Fruit fly (Drosophila melanogaster) whole organism, embryonic: ENCODE measurements around the gene CG31183.

Source experiments
- Adf1 ChIP-seq: fragments of 200-800 bp; sonication (Bioruptor generic); IDR thresholded peaks from 2 replicates; pipeline ENCODE4 v1.3.6; 2022; ENCODE audit warnings: missing biosample characterization, missing genetic modification characterization
- CG10543 ChIP-seq: fragments of 200-800 bp; sonication (Bioruptor generic); optimal IDR thresholded peaks from 3 replicates; lab custom pipeline; 2017; ENCODE audit warnings: missing biosample characterization, mild to moderate bottlenecking, missing genetic modification characterization, moderate library complexity
- CG10979 ChIP-seq: fragments of 200-800 bp; sonication (Bioruptor generic); optimal IDR thresholded peaks from 2 replicates; lab custom pipeline; 2018; ENCODE audit warnings: missing biosample characterization, mild to moderate bottlenecking, missing genetic modification characterization, moderate library complexity
- CG14860 ChIP-seq: fragments of 200-800 bp; sonication (Bioruptor generic); IDR thresholded peaks from 3 replicates; pipeline ENCODE4 v1.3.6; 2022; ENCODE audit warnings: missing biosample characterization, missing genetic modification characterization; ENCODE audit not compliant: partially characterized antibody
- CG14965 ChIP-seq: fragments of 200-800 bp; sonication (Bioruptor generic); optimal IDR thresholded peaks from 2 replicates; lab custom pipeline; 2016; ENCODE audit warnings: missing biosample characterization, missing genetic modification characterization, borderline replicate concordance
- CG15269 ChIP-seq: fragments of 200-800 bp; sonication (Bioruptor generic); optimal IDR thresholded peaks from 2 replicates; lab custom pipeline; 2018; ENCODE audit warnings: missing biosample characterization, mild to moderate bottlenecking, missing genetic modification characterization, moderate library complexity
- CG1647 ChIP-seq: fragments of 200-800 bp; sonication (Bioruptor generic); optimal IDR thresholded peaks from 3 replicates; lab custom pipeline; 2016; ENCODE audit warnings: missing biosample characterization, missing genetic modification characterization
- CG16863 ChIP-seq: fragments of 200-800 bp; sonication (Bioruptor generic); optimal IDR thresholded peaks from 3 replicates; lab custom pipeline; 2016; ENCODE audit warnings: missing biosample characterization, missing genetic modification characterization
- CG18599 ChIP-seq: fragments of 200-800 bp; sonication (Bioruptor generic); optimal IDR thresholded peaks from 3 replicates; lab custom pipeline; 2017; ENCODE audit warnings: missing biosample characterization, missing genetic modification characterization, mild to moderate bottlenecking, moderate library complexity, missing genetic modification reagents
- CG2116 ChIP-seq: fragments of 200-800 bp; sonication (Bioruptor generic); optimal IDR thresholded peaks from 3 replicates; lab custom pipeline; 2018; ENCODE audit warnings: missing biosample characterization, mild to moderate bottlenecking, missing genetic modification characterization
- CG31224 ChIP-seq: fragments of 200-800 bp; sonication (Bioruptor generic); IDR thresholded peaks from 2 replicates; pipeline ENCODE4 v1.3.6; 2022; ENCODE audit warnings: missing biosample characterization, missing genetic modification characterization
- CG34376 ChIP-seq: fragments of 200-800 bp; sonication (Bioruptor generic); optimal IDR thresholded peaks from 2 replicates; lab custom pipeline; 2018; ENCODE audit warnings: missing biosample characterization, mild to moderate bottlenecking, missing genetic modification characterization
- CG34422 ChIP-seq: fragments of 200-800 bp; sonication (Bioruptor generic); IDR thresholded peaks from 3 replicates; pipeline ENCODE4 v1.3.6; 2022; ENCODE audit warnings: missing biosample characterization, missing genetic modification characterization
- CG3847 ChIP-seq: fragments of 200-800 bp; sonication (Bioruptor generic); IDR thresholded peaks from 2 replicates; pipeline ENCODE4 v1.3.6; 2022; ENCODE audit warnings: missing biosample characterization, missing genetic modification characterization
- CG4854 ChIP-seq: fragments of 200-800 bp; sonication (Bioruptor generic); optimal IDR thresholded peaks from 2 replicates; lab custom pipeline; 2016; ENCODE audit warnings: missing biosample characterization, missing genetic modification characterization, inconsistent platforms
- CG6272 ChIP-seq: fragments of 200-800 bp; sonication (Bioruptor generic); IDR thresholded peaks from 2 replicates; pipeline ENCODE4 v1.3.6; 2022; ENCODE audit warnings: missing biosample characterization, missing genetic modification characterization
- CG6765 ChIP-seq: fragments of 200-800 bp; sonication (Bioruptor generic); optimal IDR thresholded peaks from 3 replicates; lab custom pipeline; 2017; ENCODE audit warnings: missing biosample characterization, mild to moderate bottlenecking, missing genetic modification characterization
- CTCF ChIP-seq: fragments of 200-800 bp; sonication (Bioruptor generic); optimal IDR thresholded peaks from 2 replicates; lab custom pipeline; 2017; ENCODE audit warnings: missing biosample characterization, mild to moderate bottlenecking, missing genetic modification characterization, moderate library complexity
- Dfd ChIP-seq, 2 experiments: fragments of >200 bp; optimal IDR thresholded peaks; 2 replicates each; lab custom pipeline; 2017; ENCODE audit warnings: missing biosample characterization in 2 of 2, missing genetic modification characterization in 2 of 2
- GATAe ChIP-seq: fragments of 200-800 bp; sonication (Bioruptor generic); conservative IDR thresholded peaks from 2 replicates; pipeline ENCODE4 v1.3.6; 2022; ENCODE audit warnings: missing biosample characterization, missing genetic modification characterization
- H2.0 ChIP-seq: fragments of 200-800 bp; sonication (Bioruptor generic); IDR thresholded peaks from 2 replicates; pipeline ENCODE4 v1.3.6; 2022; ENCODE audit warnings: missing biosample characterization, missing genetic modification characterization
- HLH3B ChIP-seq: fragments of 200-800 bp; sonication (Bioruptor generic); IDR thresholded peaks from 2 replicates; pipeline ENCODE4 v1.3.6; 2022; ENCODE audit warnings: missing biosample characterization, missing genetic modification characterization
- Hmx ChIP-seq: fragments of 200-800 bp; sonication (Bioruptor generic); optimal IDR thresholded peaks from 2 replicates; lab custom pipeline; 2016; ENCODE audit warnings: missing biosample characterization, missing genetic modification characterization
- Hr3 ChIP-seq: fragments of 200-800 bp; sonication (Bioruptor generic); optimal IDR thresholded peaks from 3 replicates; lab custom pipeline; 2016; ENCODE audit warnings: missing biosample characterization, missing genetic modification characterization
- Max ChIP-seq: fragments of 200-800 bp; sonication (Bioruptor generic); optimal IDR thresholded peaks from 2 replicates; lab custom pipeline; 2016; ENCODE audit warnings: missing biosample characterization, mild to moderate bottlenecking, missing genetic modification characterization
- Med ChIP-seq: fragments of 200-800 bp; sonication (Bioruptor generic); peaks from one replicate; lab custom pipeline; 2016; ENCODE audit warnings: missing biosample characterization, missing genetic modification characterization, mild to moderate bottlenecking, inconsistent platforms, moderate library complexity
- Meics ChIP-seq: fragments of 200-800 bp; sonication (Bioruptor generic); optimal IDR thresholded peaks from 2 replicates; lab custom pipeline; 2017; ENCODE audit warnings: missing biosample characterization, mild to moderate bottlenecking, missing genetic modification characterization
- Myb ChIP-seq: fragments of 200-800 bp; sonication (Bioruptor generic); optimal IDR thresholded peaks from 2 replicates; lab custom pipeline; 2016; ENCODE audit warnings: missing biosample characterization, missing genetic modification characterization
- Oli ChIP-seq: fragments of 200-800 bp; sonication (Bioruptor generic); optimal IDR thresholded peaks from 2 replicates; lab custom pipeline; 2018; ENCODE audit warnings: missing biosample characterization, mild to moderate bottlenecking, missing genetic modification characterization, moderate library complexity
- Opbp ChIP-seq: fragments of 200-800 bp; sonication (Bioruptor generic); IDR thresholded peaks from 3 replicates; pipeline ENCODE4 v1.3.6; 2022; ENCODE audit warnings: missing biosample characterization, missing genetic modification characterization; ENCODE audit not compliant: partially characterized antibody
- Rx ChIP-seq: fragments of 200-800 bp; sonication (Bioruptor generic); IDR thresholded peaks from 2 replicates; pipeline ENCODE4 v1.3.6; 2022; ENCODE audit warnings: missing biosample characterization, missing genetic modification characterization
- Stat92E ChIP-seq, 3 experiments: fragments of >200 bp in 2 of 3; fragments of 200-800 bp in 1 of 3; sonication (Bioruptor generic) in 1 of 3; optimal IDR thresholded peaks; 2 replicates each; lab custom pipeline; 2017 to 2019; ENCODE audit warnings: missing biosample characterization in 3 of 3, missing genetic modification characterization in 3 of 3, mild to moderate bottlenecking in 1 of 3, moderate library complexity in 1 of 3
- Trl ChIP-seq, 3 experiments: fragments of >200 bp in 2 of 3; fragments of 200-800 bp in 1 of 3; sonication (Bioruptor generic) in 1 of 3; optimal IDR thresholded peaks; 2 replicates in 1 of 3; 3 replicates in 2 of 3; lab custom pipeline; 2016 to 2017; ENCODE audit warnings: missing biosample characterization in 1 of 3, missing genetic modification characterization in 1 of 3
- bab2 ChIP-seq: fragments of 200-800 bp; sonication (Bioruptor generic); optimal IDR thresholded peaks from 2 replicates; lab custom pipeline; 2016; ENCODE audit warnings: missing biosample characterization, missing genetic modification characterization
- chm ChIP-seq: fragments of 200-800 bp; sonication (Bioruptor generic); IDR thresholded peaks from 2 replicates; pipeline ENCODE4 v1.3.6; 2022; ENCODE audit warnings: missing biosample characterization, missing genetic modification characterization
- cwo ChIP-seq: fragments of 200-800 bp; sonication (Bioruptor generic); optimal IDR thresholded peaks from 3 replicates; lab custom pipeline; 2017; ENCODE audit warnings: missing biosample characterization, missing genetic modification characterization, mild to moderate bottlenecking, moderate library complexity, missing genetic modification reagents
- esg ChIP-seq: fragments of 200-800 bp; sonication (Bioruptor generic); conservative IDR thresholded peaks from 2 replicates; pipeline ENCODE4 v1.3.6; 2022; ENCODE audit warnings: missing biosample characterization, missing genetic modification characterization
- eve ChIP-seq, 2 experiments: fragments of >200 bp; optimal IDR thresholded peaks; 2 replicates each; lab custom pipeline; 2017; ENCODE audit warnings: missing biosample characterization in 2 of 2, missing genetic modification characterization in 2 of 2
- lbe ChIP-seq: fragments of 200-800 bp; sonication (Bioruptor generic); optimal IDR thresholded peaks from 2 replicates; lab custom pipeline; 2016; ENCODE audit warnings: missing biosample characterization, mild to moderate bottlenecking, missing genetic modification characterization
- nerfin-1 ChIP-seq: fragments of 200-800 bp; sonication (Bioruptor generic); optimal IDR thresholded peaks from 3 replicates; lab custom pipeline; 2019; ENCODE audit warnings: missing biosample characterization, mild to moderate bottlenecking, missing genetic modification characterization, moderate library complexity
- pum ChIP-seq: fragments of 200-800 bp; sonication (Bioruptor generic); optimal IDR thresholded peaks from 2 replicates; lab custom pipeline; 2016; ENCODE audit warnings: missing biosample characterization, missing genetic modification characterization
- sd ChIP-seq: fragments of 200-800 bp; sonication (Bioruptor generic); optimal IDR thresholded peaks from 3 replicates; lab custom pipeline; 2018; ENCODE audit warnings: missing biosample characterization, mild to moderate bottlenecking, missing genetic modification characterization, moderate library complexity
- sisA ChIP-seq: fragments of 200-800 bp; sonication (Bioruptor generic); IDR thresholded peaks from 2 replicates; pipeline ENCODE4 v1.3.6; 2022; ENCODE audit warnings: missing biosample characterization, missing genetic modification characterization
- slou ChIP-seq: fragments of 200-800 bp; sonication (Bioruptor generic); optimal IDR thresholded peaks from 3 replicates; lab custom pipeline; 2016; ENCODE audit warnings: missing biosample characterization, missing genetic modification characterization
- so ChIP-seq: fragments of 200-800 bp; sonication (Bioruptor generic); IDR thresholded peaks from 3 replicates; pipeline ENCODE4 v1.3.6; 2022; ENCODE audit warnings: missing biosample characterization, missing genetic modification characterization
- tap ChIP-seq: fragments of 200-800 bp; optimal IDR thresholded peaks from 3 replicates; lab custom pipeline; 2019; ENCODE audit warnings: missing biosample characterization, mild to moderate bottlenecking, missing genetic modification characterization, moderate library complexity
- tll ChIP-seq, 2 experiments: fragments of 200-800 bp in 1 of 2; fragments of >200 bp in 1 of 2; sonication (Bioruptor generic) in 1 of 2; optimal IDR thresholded peaks; 2 replicates each; lab custom pipeline; 2017 to 2019; ENCODE audit warnings: missing biosample characterization in 2 of 2, missing genetic modification characterization in 2 of 2, mild to moderate bottlenecking in 1 of 2, moderate library complexity in 1 of 2
- toy ChIP-seq: fragments of 200-800 bp; sonication (Bioruptor generic); IDR thresholded peaks from 2 replicates; pipeline ENCODE4 v1.3.6; 2022; ENCODE audit warnings: missing biosample characterization, missing genetic modification characterization
- unpg ChIP-seq: fragments of 200-800 bp; sonication (Bioruptor generic); optimal IDR thresholded peaks from 3 replicates; lab custom pipeline; 2018; ENCODE audit warnings: missing biosample characterization, mild to moderate bottlenecking, missing genetic modification characterization, moderate library complexity
- wor ChIP-seq: fragments of 200-800 bp; sonication (Bioruptor generic); IDR thresholded peaks from 2 replicates; pipeline ENCODE4 v1.3.6; 2022; ENCODE audit warnings: missing biosample characterization, missing genetic modification characterization
- zf30C ChIP-seq: fragments of 200-800 bp; sonication (Bioruptor generic); optimal IDR thresholded peaks from 3 replicates; lab custom pipeline; 2018; ENCODE audit warnings: missing biosample characterization, mild to moderate bottlenecking, missing genetic modification characterization

The CG31183 gene

DNA sequence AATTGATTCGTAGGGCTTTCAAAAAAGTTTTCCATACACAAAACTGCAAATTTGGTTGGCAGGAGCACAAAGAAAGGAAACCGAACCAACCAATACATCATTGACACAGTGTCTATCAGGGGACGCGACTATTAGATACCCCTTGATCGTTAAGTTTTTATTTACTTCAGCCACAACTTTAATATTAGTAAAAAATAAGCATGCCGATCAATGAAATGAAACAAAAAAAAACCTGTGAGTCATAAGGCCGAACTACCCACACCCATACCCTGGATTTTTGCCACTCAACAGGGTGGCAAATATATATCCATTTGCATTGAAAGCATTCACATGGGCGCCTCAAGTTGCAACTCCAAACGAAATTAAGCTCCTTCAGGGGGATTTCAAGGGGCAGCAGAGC lies 59.5 kb downstream of the CG31183 start (continued):
- TF ChIP-seq Max = no peak
- no peak for TF ChIP-seq Adf1 (GFP tag; lab: Robert Waterston, UW)
- TF ChIP-seq CG15269 (tag; lab: Kevin White, UChicago) = no peak
- no peak for TF ChIP-seq tll (GFP tag; optimal IDR thresholded peaks at IDR 0.05; lab: Kevin White, UChicago)
- no peak for TF ChIP-seq chm
- TF ChIP-seq CTCF (GFP tag; lab: Kevin White, UChicago) = no peak
- no peak for TF ChIP-seq sd (tag; lab: Kevin White, UChicago)
- peak; percentile 6 for TF ChIP-seq CG16863 (GFP tag; lab: Kevin White, UChicago)
- TF ChIP-seq HLH3B = no peak
- no peak for TF ChIP-seq CG14860 (GFP tag; lab: Robert Waterston, UW)
- TF ChIP-seq Rx (GFP tag; lab: Robert Waterston, UW) = peak; percentile 47; the same call in 1 of the 2 replicates
- no peak for TF ChIP-seq Trl (optimal IDR thresholded peaks at IDR 0.05; lab: Kevin White, UChicago)
- no peak for TF ChIP-seq Trl (GFP tag; optimal IDR thresholded peaks at IDR 0.05; lab: Kevin White, UChicago)
- peak; percentile 60 for TF ChIP-seq sisA (GFP tag; lab: Robert Waterston, UW)
- TF ChIP-seq Meics = no peak
- no peak for TF ChIP-seq so
- TF ChIP-seq CG31224 = no peak
- TF ChIP-seq unpg (GFP tag; lab: Kevin White, UChicago) = no peak
- no peak for TF ChIP-seq CG1647 (GFP tag; lab: Kevin White, UChicago)
- TF ChIP-seq cwo = no peak
- TF ChIP-seq CG4854 (GFP tag; lab: Kevin White, UChicago) = no peak
- TF ChIP-seq Stat92E (GFP tag; optimal IDR thresholded peaks at IDR 0.05; lab: Kevin White, UChicago) = no peak
- TF ChIP-seq zf30C (GFP tag; lab: Kevin White, UChicago) = no peak
- TF ChIP-seq H2.0 (GFP tag; lab: Robert Waterston, UW) = no peak
- no peak for TF ChIP-seq Opbp
- TF ChIP-seq GATAe (GFP tag; lab: Robert Waterston, UW) = no peak
- no peak for TF ChIP-seq CG10543 (GFP tag; lab: Kevin White, UChicago)
- no peak for TF ChIP-seq eve (GFP tag; optimal IDR thresholded peaks at IDR 0.05; lab: Kevin White, UChicago)
- no peak for TF ChIP-seq tap (tag; lab: Kevin White, UChicago)
- no peak for TF ChIP-seq CG6765 (GFP tag; lab: Kevin White, UChicago)
- no peak for TF ChIP-seq CG2116 (GFP tag; lab: Kevin White, UChicago)
- no peak for TF ChIP-seq Med (GFP tag; lab: Kevin White, UChicago)
- TF ChIP-seq Oli (tag; lab: Kevin White, UChicago) = no peak
- no peak for TF ChIP-seq CG14965 (GFP tag; lab: Kevin White, UChicago)
- TF ChIP-seq CG10979 = peak; percentile 1
- no peak for TF ChIP-seq pum (GFP tag; lab: Kevin White, UChicago)
- no peak for TF ChIP-seq Hr3 (GFP tag; lab: Kevin White, UChicago)
- TF ChIP-seq nerfin-1 (tag; lab: Kevin White, UChicago) = no peak
- TF ChIP-seq esg (GFP tag; lab: Robert Waterston, UW) = peak; percentile 24; the same call in 1 of the 2 replicates
- no peak for TF ChIP-seq wor (GFP tag; lab: Robert Waterston, UW)
- no peak for TF ChIP-seq CG34376 (GFP tag; lab: Kevin White, UChicago)
- TF ChIP-seq CG34422 = peak; percentile 52; the same call in 1 of the 3 replicates
- TF ChIP-seq Dfd (GFP tag; optimal IDR thresholded peaks at IDR 0.05; lab: Kevin White, UChicago) = no peak
- no peak for TF ChIP-seq bab2 (GFP tag; lab: Kevin White, UChicago)
- no peak for TF ChIP-seq CG3847 (GFP tag; lab: Robert Waterston, UW)
- no peak for TF ChIP-seq CG6272 (GFP tag; lab: Robert Waterston, UW)
- TF ChIP-seq lbe = no peak
- TF ChIP-seq CG18599 (GFP tag; lab: Kevin White, UChicago) = no peak
- TF ChIP-seq slou = no peak
- TF ChIP-seq Hmx (GFP tag; lab: Kevin White, UChicago) = no peak
- no peak for TF ChIP-seq Myb (GFP tag; lab: Kevin White, UChicago)
- no peak for TF ChIP-seq toy (GFP tag; lab: Robert Waterston, UW)
